Worm (Caenorhabditis elegans) whole organism, late embryonic: Measurements from ENCODE around the gene F01D5.6.
"Not testable (repeated sequence)": the region's sequence is repeated elsewhere in the genome, so short reads cannot be mapped to it uniquely, and the experiment has no call there.

Experiments
- F13H6.1 ChIP-seq: sonication (generic microtip); optimal IDR thresholded peaks from 2 replicates; lab custom pipeline; 2016; ENCODE audit warnings: missing genetic modification characterization, missing compliant biosample characterization
- K02D7.2 ChIP-seq: sonication (generic microtip); optimal IDR thresholded peaks from 2 replicates; lab custom pipeline; 2017; ENCODE audit warnings: mild to moderate bottlenecking, missing genetic modification characterization, missing compliant biosample characterization
- K09A11.1 ChIP-seq: sonication (generic microtip); optimal IDR thresholded peaks from 2 replicates; lab custom pipeline; 2017; ENCODE audit warnings: antibody characterized with exemption, mild to moderate bottlenecking, missing genetic modification characterization, missing compliant biosample characterization; ENCODE audit not compliant: insufficient read depth
- T23F11.4 ChIP-seq: fragments of 200-800 bp; sonication (Bioruptor generic); optimal IDR thresholded peaks from 2 replicates; lab custom pipeline; 2018; ENCODE audit warnings: mild to moderate bottlenecking, missing genetic modification characterization, missing compliant biosample characterization
- ama-1 ChIP-seq: fragments of 150-350 bp; optimal IDR thresholded peaks from 2 replicates; lab custom pipeline; 2014
- ceh-14 ChIP-seq: sonication (generic microtip); optimal IDR thresholded peaks from 2 replicates; lab custom pipeline; 2016; ENCODE audit warnings: missing genotype, missing genetic modification characterization, missing compliant biosample characterization
- ceh-18 ChIP-seq: sonication (generic microtip); optimal IDR thresholded peaks from 2 replicates; lab custom pipeline; 2016; ENCODE audit warnings: missing genetic modification characterization, missing compliant biosample characterization
- ceh-19 ChIP-seq: fragments of 200-800 bp; sonication (Bioruptor generic); optimal IDR thresholded peaks from 2 replicates; lab custom pipeline; 2018; ENCODE audit warnings: mild to moderate bottlenecking, missing genetic modification characterization, missing compliant biosample characterization
- ceh-2 ChIP-seq: sonication (generic microtip); optimal IDR thresholded peaks from 2 replicates; lab custom pipeline; 2016; ENCODE audit warnings: missing genotype, missing genetic modification characterization, missing compliant biosample characterization
- ceh-24 ChIP-seq: sonication (generic microtip); optimal IDR thresholded peaks from 2 replicates; lab custom pipeline; 2016; ENCODE audit warnings: mild to moderate bottlenecking, missing genetic modification characterization, missing compliant biosample characterization
- ceh-31 ChIP-seq: sonication (generic microtip); optimal IDR thresholded peaks from 2 replicates; lab custom pipeline; 2016; ENCODE audit warnings: missing genetic modification characterization, missing compliant biosample characterization
- ceh-48 ChIP-seq: sonication (generic microtip); optimal IDR thresholded peaks from 2 replicates; lab custom pipeline; 2016; ENCODE audit warnings: missing genetic modification characterization, inconsistent platforms, missing compliant biosample characterization
- ceh-6 ChIP-seq: fragments of 200-800 bp; sonication (Bioruptor generic); optimal IDR thresholded peaks from 2 replicates; lab custom pipeline; 2018; ENCODE audit warnings: mild to moderate bottlenecking, missing genetic modification characterization, missing compliant biosample characterization
- ceh-9 ChIP-seq: sonication (generic microtip); optimal IDR thresholded peaks from 2 replicates; lab custom pipeline; 2016; ENCODE audit warnings: mild to moderate bottlenecking, missing genetic modification characterization, inconsistent platforms, missing compliant biosample characterization
- dmd-4 ChIP-seq: sonication (generic microtip); optimal IDR thresholded peaks from 2 replicates; lab custom pipeline; 2016; ENCODE audit warnings: borderline replicate concordance, missing genetic modification characterization, missing compliant biosample characterization
- elt-2 ChIP-seq: sonication (generic microtip); optimal IDR thresholded peaks from 2 replicates; lab custom pipeline; 2016; ENCODE audit warnings: missing genetic modification reagents, missing genetic modification characterization, missing compliant biosample characterization
- ets-4 ChIP-seq: sonication (generic microtip); optimal IDR thresholded peaks from 2 replicates; lab custom pipeline; 2016; ENCODE audit warnings: missing genetic modification characterization, missing compliant biosample characterization
- gmeb-2 ChIP-seq: sonication (generic microtip); optimal IDR thresholded peaks from 2 replicates; lab custom pipeline; 2016; ENCODE audit warnings: missing genetic modification characterization, inconsistent platforms, missing compliant biosample characterization
- hlh-30 ChIP-seq: sonication (generic microtip); optimal IDR thresholded peaks from 2 replicates; lab custom pipeline; 2017; ENCODE audit warnings: antibody characterized with exemption, missing genetic modification characterization, missing compliant biosample characterization; ENCODE audit not compliant: insufficient read depth
- lin-11 ChIP-seq: fragments of 200-800 bp; sonication (Bioruptor generic); optimal IDR thresholded peaks from 2 replicates; lab custom pipeline; 2018; ENCODE audit warnings: mild to moderate bottlenecking, missing genetic modification characterization, missing compliant biosample characterization
- madf-2 ChIP-seq: sonication (generic microtip); optimal IDR thresholded peaks from 2 replicates; lab custom pipeline; 2017; ENCODE audit warnings: missing genetic modification characterization, missing compliant biosample characterization
- mec-3 ChIP-seq: sonication (generic microtip); optimal IDR thresholded peaks from 2 replicates; lab custom pipeline; 2016; ENCODE audit warnings: borderline replicate concordance, missing genetic modification characterization, missing compliant biosample characterization
- nhr-11 ChIP-seq: fragments of 150-350 bp; optimal IDR thresholded peaks from 2 replicates; lab custom pipeline; 2014; ENCODE audit warnings: missing biosample characterization, missing genetic modification characterization
- nhr-232 ChIP-seq: sonication (generic microtip); optimal IDR thresholded peaks from 2 replicates; lab custom pipeline; 2016; ENCODE audit warnings: missing genetic modification characterization, missing compliant biosample characterization
- npax-4 ChIP-seq: sonication (generic microtip); optimal IDR thresholded peaks from 2 replicates; lab custom pipeline; 2016; ENCODE audit warnings: missing genetic modification characterization, missing compliant biosample characterization
- odd-2 ChIP-seq: sonication (generic microtip); optimal IDR thresholded peaks from 2 replicates; lab custom pipeline; 2017; ENCODE audit warnings: antibody characterized with exemption, mild to moderate bottlenecking, missing genetic modification characterization, missing compliant biosample characterization
- pag-3 ChIP-seq: sonication (generic microtip); optimal IDR thresholded peaks from 2 replicates; lab custom pipeline; 2016; ENCODE audit warnings: missing compliant biosample characterization, missing genetic modification characterization, borderline replicate concordance
- pat-9 ChIP-seq: fragments of 200-800 bp; sonication (Bioruptor generic); optimal IDR thresholded peaks from 2 replicates; lab custom pipeline; 2018; ENCODE audit warnings: mild to moderate bottlenecking, missing genetic modification characterization, moderate library complexity, missing compliant biosample characterization
- pax-1 ChIP-seq: fragments of 150-350 bp; optimal IDR thresholded peaks from 2 replicates; lab custom pipeline; 2014; ENCODE audit warnings: missing biosample characterization, missing genetic modification characterization
- pha-2 ChIP-seq: sonication (generic microtip); optimal IDR thresholded peaks from 2 replicates; lab custom pipeline; 2017; ENCODE audit warnings: mild to moderate bottlenecking, missing genetic modification characterization, missing compliant biosample characterization
- rnt-1 ChIP-seq: sonication (generic microtip); optimal IDR thresholded peaks from 2 replicates; lab custom pipeline; 2016; ENCODE audit warnings: missing genetic modification characterization, missing compliant biosample characterization
- sdc-2 ChIP-seq: sonication (generic microtip); optimal IDR thresholded peaks from 2 replicates; lab custom pipeline; 2016; ENCODE audit warnings: missing genotype, missing genetic modification characterization, missing compliant biosample characterization
- sox-2 ChIP-seq: fragments of 200-800 bp; sonication (Bioruptor generic); IDR thresholded peaks from 2 replicates; pipeline ENCODE4 v1.3.6; 2022; ENCODE audit warnings: missing genetic modification reagents, missing genetic modification characterization, missing compliant biosample characterization
- unc-55 ChIP-seq: sonication (generic microtip); optimal IDR thresholded peaks from 2 replicates; lab custom pipeline; 2017; ENCODE audit warnings: missing biosample characterization, missing genetic modification reagents, missing genetic modification characterization
- unc-86 ChIP-seq: sonication (generic microtip); optimal IDR thresholded peaks from 2 replicates; lab custom pipeline; 2016; ENCODE audit warnings: missing genetic modification characterization, missing compliant biosample characterization

The F01D5.6 gene

DNA sequence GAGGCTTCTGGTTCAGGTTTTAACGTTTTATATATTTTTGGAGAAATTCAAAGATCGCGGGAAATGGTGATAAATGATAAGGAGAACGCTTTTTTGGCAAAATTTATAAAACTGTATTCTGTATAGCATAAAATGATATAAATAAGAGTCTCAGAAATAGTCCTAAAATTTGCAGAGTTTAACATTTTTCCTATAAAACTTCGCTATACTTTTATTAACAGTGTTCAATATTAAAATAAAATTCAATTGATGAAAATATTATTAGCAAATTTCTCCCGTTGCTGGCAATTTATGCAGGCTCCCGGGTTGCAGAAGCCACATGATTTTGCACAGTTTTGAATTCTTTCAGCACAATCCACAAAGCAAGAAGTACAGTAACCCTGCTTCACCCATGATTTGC lies 7.3 kb upstream of the F01D5.6 start, which contains the start of gene F01D5.2:
TSS of gene F01D5.2 (minus strand) at position 101 of the 400 bp plus-strand sequence.
- no peak for TF ChIP-seq nhr-11 (tag; lab: Kevin White, UChicago)
- no peak for TF ChIP-seq elt-2 (tag; lab: Kevin White, UChicago)
- TF ChIP-seq dmd-4: no peak
- no peak for TF ChIP-seq ceh-14 (tag; lab: Kevin White, UChicago)
- no peak for TF ChIP-seq T23F11.4 (GFP tag; lab: Kevin White, UChicago)
- no peak for TF ChIP-seq ama-1
- TF ChIP-seq npax-4 (tag; lab: Kevin White, UChicago): no peak

DNA sequence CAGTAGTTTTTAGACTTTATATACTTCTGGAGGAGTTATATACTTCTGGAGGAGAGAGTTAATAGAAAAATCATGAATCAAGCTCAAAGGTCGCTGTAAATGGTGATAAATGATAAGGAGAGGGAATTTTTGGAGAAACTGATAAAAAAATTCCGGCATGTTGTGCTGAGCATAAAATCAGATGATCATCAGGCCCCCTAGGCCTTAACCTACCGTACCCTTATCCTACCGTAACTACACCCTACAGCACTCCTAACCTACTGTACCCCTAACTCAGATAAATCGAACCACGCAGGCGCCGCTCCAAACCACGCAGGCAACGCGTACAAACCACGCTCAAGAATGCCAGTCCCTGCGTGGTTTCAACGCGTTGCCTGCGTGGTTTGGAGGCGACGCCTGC lies 6.3 kb upstream of the F01D5.6 start, which contains the start of gene F01D5.3:
TSS of gene F01D5.3 (minus strand) at position 101 of the 400 bp plus-strand sequence.
- TF ChIP-seq sdc-2; ceh-18; lin-11 (tag; lab: Kevin White, UChicago): not testable (repeated sequence)

DNA sequence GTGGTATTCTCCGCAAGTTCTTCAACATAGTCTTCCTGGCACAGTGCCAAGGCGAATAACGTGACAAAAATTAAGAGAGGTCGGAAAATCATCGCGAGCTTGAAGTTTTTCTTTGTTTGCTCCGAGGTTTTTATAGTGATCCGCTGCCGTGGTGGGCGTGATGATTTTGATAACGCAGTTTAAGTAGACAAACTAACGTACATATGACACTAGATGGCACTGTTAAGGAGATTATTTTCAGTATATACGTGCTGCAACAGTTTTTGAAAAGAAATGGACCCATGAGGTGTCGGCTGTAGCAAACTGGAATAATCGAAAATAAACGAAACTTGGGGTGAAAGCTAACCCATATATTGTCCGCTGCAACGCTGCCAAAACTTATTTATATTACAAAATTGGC lies 4.1 kb upstream of the F01D5.6 start, which contains the start of gene F01D5.5:
TSS of gene F01D5.5 (minus strand) at position 101 of the 400 bp plus-strand sequence.
- TF ChIP-seq mec-3: no peak
- no peak for TF ChIP-seq pag-3
- no peak for TF ChIP-seq ceh-9
- no peak for TF ChIP-seq ceh-19 (GFP tag; lab: Kevin White, UChicago)
- no peak for TF ChIP-seq lin-11 (tag; lab: Kevin White, UChicago)
- no peak for TF ChIP-seq F13H6.1 (tag; lab: Kevin White, UChicago)
- no peak for TF ChIP-seq odd-2 (tag; lab: Kevin White, UChicago)
- TF ChIP-seq elt-2 (tag; lab: Kevin White, UChicago): no peak
- TF ChIP-seq pax-1 (tag; lab: Kevin White, UChicago): no peak
- TF ChIP-seq ceh-2 (tag; lab: Kevin White, UChicago): no peak
- TF ChIP-seq unc-86 (tag; lab: Kevin White, UChicago): no peak
- TF ChIP-seq K02D7.2 (tag; lab: Kevin White, UChicago): no peak
- TF ChIP-seq K09A11.1 (tag; lab: Kevin White, UChicago): no peak
- no peak for TF ChIP-seq ceh-6 (GFP tag; lab: Kevin White, UChicago)
- TF ChIP-seq pat-9: no peak
- TF ChIP-seq unc-55 (GFP tag; lab: Kevin White, UChicago): no peak
- no peak for TF ChIP-seq pha-2 (tag; lab: Kevin White, UChicago)
- TF ChIP-seq ceh-48 (tag; lab: Kevin White, UChicago): no peak
- no peak for TF ChIP-seq ceh-31 (tag; lab: Kevin White, UChicago)
- TF ChIP-seq, all 69 proteins: peak for 0

DNA sequence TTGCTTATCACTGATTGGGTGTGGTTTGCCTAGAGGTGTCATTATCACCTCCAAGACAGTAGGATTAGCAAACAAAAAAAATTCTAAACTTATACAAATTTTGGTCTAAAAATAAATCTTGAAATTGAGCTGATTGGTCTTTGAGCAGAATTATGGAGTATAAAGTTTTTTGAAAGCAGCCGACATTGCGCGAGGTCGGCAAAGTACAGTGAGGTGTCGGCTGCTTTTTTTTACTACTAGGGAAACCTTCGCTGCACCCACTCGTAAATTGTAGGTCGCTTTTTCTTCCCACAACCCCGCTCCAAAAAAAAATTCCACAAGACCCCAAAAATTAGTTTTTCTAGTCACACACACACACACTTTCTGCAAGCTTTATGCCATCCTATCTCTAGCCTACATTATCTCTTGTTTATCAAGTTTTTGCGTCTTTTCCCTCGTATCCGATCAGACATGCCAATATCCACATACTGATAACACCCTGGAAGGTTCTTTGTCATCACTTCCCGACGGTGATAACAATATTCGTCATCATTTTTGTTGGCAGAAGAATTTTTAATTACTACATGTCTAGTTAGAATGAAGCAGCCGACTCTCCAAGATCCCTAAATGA lies 2.4 kb upstream of the F01D5.6 start:
- TF ChIP-seq mec-3 (no peak), madf-2 (tag; lab: Kevin White, UChicago) (no peak), ama-1 (no peak), pat-9 (no peak), ceh-24 (tag; lab: Kevin White, UChicago) (no peak), nhr-232 (no peak), elt-2 (tag; lab: Kevin White, UChicago) (no peak), ets-4 (tag; lab: Kevin White, UChicago) (no peak), gmeb-2 (tag; lab: Kevin White, UChicago) (no peak), hlh-30 (tag; lab: Kevin White, UChicago) (no peak), rnt-1 (tag; lab: Kevin White, UChicago) (no peak)

DNA sequence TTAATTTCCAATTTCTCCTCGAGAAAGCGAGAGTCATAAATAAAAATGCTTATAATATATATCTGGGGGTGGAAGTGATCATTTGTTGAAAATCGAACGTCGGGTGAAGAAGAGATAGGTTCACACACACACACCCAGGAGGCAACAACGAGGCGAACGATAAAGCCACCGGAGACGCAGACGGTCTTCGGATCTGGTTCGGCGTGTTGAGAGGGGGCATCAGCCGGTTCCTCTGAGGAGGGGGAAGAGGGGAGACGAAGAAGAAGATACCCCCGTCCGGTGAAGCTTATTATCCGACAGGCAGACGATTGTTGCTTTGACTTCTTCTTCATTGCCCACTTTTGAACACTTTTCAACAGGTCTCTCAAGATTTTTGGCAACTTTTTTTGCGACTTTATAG lies 1.5 kb upstream of the F01D5.6 start:
- TF ChIP-seq ceh-31 (tag; lab: Kevin White, UChicago) (peak; percentile 21), sox-2 (GFP tag; lab: Robert Waterston, UW) (no peak)
